Fruit fly (Drosophila melanogaster): ENCODE measurements around the gene CG45072.

- TF ChIP-seq usp (GFP tag; optimal IDR thresholded peaks at IDR 0.05) (no peak), psq (optimal IDR thresholded peaks at IDR 0.05) (no peak)
These were observed 31.0 kb downstream of the CG45072 start for dm6 chr3R:30091795-30092699.

Measured in whole organism.